Worm (Caenorhabditis elegans): ENCODE measurements around the gene W03C9.1.

The W03C9.1 gene

ce11 chrII:11960596-11961217, 1.2 kb downstream of the W03C9.1 start:
- TF ChIP-seq nhr-129 (tag; optimal IDR thresholded peaks at IDR 0.05) (peak; percentile 57), nhr-6 (tag; optimal IDR thresholded peaks at IDR 0.05) (no peak), elt-3 (tag; optimal IDR thresholded peaks at IDR 0.05) (no peak), lsy-2 (tag; optimal IDR thresholded peaks at IDR 0.05) (peak; percentile 49 to 59), mdl-1 (tag; optimal IDR thresholded peaks at IDR 0.05) (peak in 1 of 2 experiments; percentile 46), F13H6.1 (tag; optimal IDR thresholded peaks at IDR 0.05) (peak; percentile 81), elt-1 (tag; optimal IDR thresholded peaks at IDR 0.05) (no peak), nhr-23 (tag; optimal IDR thresholded peaks at IDR 0.05) (no peak), sma-9 (GFP tag; optimal IDR thresholded peaks at IDR 0.05) (peak; percentile 65), sma-9 (tag; optimal IDR thresholded peaks at IDR 0.05) (no peak), nhr-12 (tag; optimal IDR thresholded peaks at IDR 0.05) (no peak), nhr-237 (tag; optimal IDR thresholded peaks at IDR 0.05) (no peak), gmeb-1 (tag; optimal IDR thresholded peaks at IDR 0.05) (peak; percentile 11), zag-1 (tag; optimal IDR thresholded peaks at IDR 0.05) (peak; percentile 9), sem-4 (tag; optimal IDR thresholded peaks at IDR 0.05) (no peak), nhr-11 (tag; optimal IDR thresholded peaks at IDR 0.05) (peak; percentile 66), peb-1 (tag; optimal IDR thresholded peaks at IDR 0.05) (no peak), ceh-82 (tag; optimal IDR thresholded peaks at IDR 0.05) (no peak), nhr-10 (tag; optimal IDR thresholded peaks at IDR 0.05) (no peak), blmp-1 (tag; optimal IDR thresholded peaks at IDR 0.05; ENCODE audit: insufficient read depth) (no peak), crh-2 (tag; optimal IDR thresholded peaks at IDR 0.05) (peak; percentile 44), fos-1 (tag; optimal IDR thresholded peaks at IDR 0.05) (peak; percentile 59), ceh-16 (tag; optimal IDR thresholded peaks at IDR 0.05) (no peak), skn-1 (tag; optimal IDR thresholded peaks at IDR 0.05) (no peak), ztf-11 (tag; optimal IDR thresholded peaks at IDR 0.05) (no peak), sma-3 (GFP tag; optimal IDR thresholded peaks at IDR 0.05) (peak; percentile 65), C34F6.9 (tag; optimal IDR thresholded peaks at IDR 0.05) (no peak), egl-27 (tag; optimal IDR thresholded peaks at IDR 0.05) (peak; percentile 9), ama-1 (optimal IDR thresholded peaks at IDR 0.05) (no peak), mbf-1 (tag; optimal IDR thresholded peaks at IDR 0.05) (peak; percentile 42), mab-5 (tag; optimal IDR thresholded peaks at IDR 0.05) (no peak), lin-39 (tag; optimal IDR thresholded peaks at IDR 0.05) (no peak), lin-11 (tag; optimal IDR thresholded peaks at IDR 0.05) (peak; percentile 13), unc-39 (tag; optimal IDR thresholded peaks at IDR 0.05) (no peak), nhr-21 (tag; optimal IDR thresholded peaks at IDR 0.05) (peak; percentile 49), ztf-1 (GFP tag; conservative IDR thresholded peaks at IDR 0.05) (no peak), ztf-4 (tag; optimal IDR thresholded peaks at IDR 0.05) (peak; percentile 31), alr-1 (tag; optimal IDR thresholded peaks at IDR 0.05) (no peak), R02D3.7 (tag; optimal IDR thresholded peaks at IDR 0.05) (no peak), ZK546.5 (tag; optimal IDR thresholded peaks at IDR 0.05) (no peak), nhr-25 (tag; optimal IDR thresholded peaks at IDR 0.05) (peak; percentile 40), snpc-4 (tag; optimal IDR thresholded peaks at IDR 0.05) (no peak), nhr-77 (tag; optimal IDR thresholded peaks at IDR 0.05) (no peak), unc-62 (GFP tag; optimal IDR thresholded peaks at IDR 0.05) (no peak), aly-2 (tag; optimal IDR thresholded peaks at IDR 0.05) (no peak), Y55F3AM.14 (GFP tag; optimal IDR thresholded peaks at IDR 0.05) (peak; percentile 88), dmd-4 (tag; optimal IDR thresholded peaks at IDR 0.05) (no peak), lin-13 (GFP tag; optimal IDR thresholded peaks at IDR 0.05) (peak; percentile 66), unc-55 (GFP tag; optimal IDR thresholded peaks at IDR 0.05) (peak; percentile 58)

All from whole organism, L2 larva.